Worm (Caenorhabditis elegans) whole organism, young adult: ENCODE measurements around the gene Y54G2A.50.
A peak's percentile ranks its signal among the peaks of the same experiment; 100 is the strongest.

Experiments used
- B0035.1 ChIP-seq: sonication (generic microtip); optimal IDR thresholded peaks from 2 replicates; lab custom pipeline; 2016; ENCODE audit warnings: missing genetic modification characterization, mild to moderate bottlenecking, missing compliant biosample characterization, missing genotype, missing genetic modification reagents
- D2030.7 ChIP-seq: fragments of 200-800 bp; sonication (Bioruptor generic); IDR thresholded peaks from 2 replicates; pipeline ENCODE4 v1.3.6; 2022; ENCODE audit warnings: missing genetic modification reagents, missing genetic modification characterization, missing compliant biosample characterization
- F55B11.4 ChIP-seq: sonication (generic microtip); optimal IDR thresholded peaks from 2 replicates; lab custom pipeline; 2016; ENCODE audit warnings: missing compliant biosample characterization, missing genetic modification characterization, borderline replicate concordance; ENCODE audit not compliant: insufficient read depth
- F57A8.1 ChIP-seq: fragments of 200-800 bp; sonication (Bioruptor generic); optimal IDR thresholded peaks from 2 replicates; lab custom pipeline; 2018; ENCODE audit warnings: mild to moderate bottlenecking, missing genetic modification characterization, moderate library complexity, missing compliant biosample characterization
- K12H6.12 ChIP-seq: fragments of 200-800 bp; sonication (Bioruptor generic); optimal IDR thresholded peaks from 2 replicates; lab custom pipeline; 2018; ENCODE audit warnings: mild to moderate bottlenecking, missing genetic modification characterization, missing compliant biosample characterization
- T07F8.4 ChIP-seq: sonication (generic microtip); optimal IDR thresholded peaks from 2 replicates; lab custom pipeline; 2016; ENCODE audit warnings: mild to moderate bottlenecking, missing genetic modification characterization, moderate library complexity, missing compliant biosample characterization
- T26A5.8 ChIP-seq: sonication (generic microtip); optimal IDR thresholded peaks from 2 replicates; lab custom pipeline; 2016; ENCODE audit warnings: missing genetic modification characterization, missing compliant biosample characterization
- Y53F4B.3 ChIP-seq: fragments of 200-800 bp; sonication (Bioruptor generic); IDR thresholded peaks from 2 replicates; pipeline ENCODE4 v1.3.6; 2022; ENCODE audit warnings: missing genetic modification reagents, missing genetic modification characterization, missing compliant biosample characterization
- Y53G8AR.9 ChIP-seq: fragments of 200-800 bp; sonication (Bioruptor generic); conservative IDR thresholded peaks from 2 replicates; pipeline ENCODE4 v1.3.6; 2022; ENCODE audit warnings: missing genetic modification reagents, missing genetic modification characterization, missing compliant biosample characterization
- Y95B8A.8 ChIP-seq: fragments of 200-800 bp; sonication (Bioruptor generic); IDR thresholded peaks from 2 replicates; pipeline ENCODE4 v1.3.6; 2022; ENCODE audit warnings: missing genetic modification reagents, missing genetic modification characterization, missing compliant biosample characterization
- ama-1 ChIP-seq, 3 experiments: fragments of 150-350 bp in 1 of 3; sonication (generic microtip) in 2 of 3; optimal IDR thresholded peaks; 2 replicates each; lab custom pipeline; 2014 to 2018; ENCODE audit warnings: missing biosample characterization in 2 of 3, missing genetic modification characterization in 2 of 3, missing genetic modification reagents in 2 of 3
- athp-1 ChIP-seq: sonication (generic microtip); optimal IDR thresholded peaks from 2 replicates; lab custom pipeline; 2017; ENCODE audit warnings: mild to moderate bottlenecking, missing genetic modification characterization, missing compliant biosample characterization
- attf-5 ChIP-seq: fragments of 200-800 bp; sonication (Bioruptor generic); optimal IDR thresholded peaks from 2 replicates; lab custom pipeline; 2018; ENCODE audit warnings: mild to moderate bottlenecking, missing genetic modification characterization, missing compliant biosample characterization
- attf-6 ChIP-seq: fragments of 200-800 bp; sonication (Bioruptor generic); IDR thresholded peaks from 2 replicates; pipeline ENCODE4 v1.3.6; 2022; ENCODE audit warnings: missing genetic modification reagents, missing genetic modification characterization, missing compliant biosample characterization
- chd-7 ChIP-seq: sonication (generic microtip); optimal IDR thresholded peaks from 2 replicates; lab custom pipeline; 2016; ENCODE audit warnings: mild to moderate bottlenecking, missing genetic modification characterization, moderate library complexity, missing compliant biosample characterization
- efl-1 ChIP-seq: fragments of 150-350 bp; optimal IDR thresholded peaks from 2 replicates; lab custom pipeline; 2014; ENCODE audit warnings: missing biosample characterization, missing genetic modification reagents, missing genetic modification characterization
- egl-18 ChIP-seq: fragments of 200-800 bp; sonication (Bioruptor generic); IDR thresholded peaks from 2 replicates; pipeline ENCODE4 v1.3.6; 2022; ENCODE audit warnings: missing genetic modification reagents, missing genetic modification characterization, missing compliant biosample characterization
- gei-17 ChIP-seq: fragments of 200-800 bp; sonication (Bioruptor generic); optimal IDR thresholded peaks from 2 replicates; lab custom pipeline; 2018; ENCODE audit warnings: mild to moderate bottlenecking, missing genetic modification characterization, missing compliant biosample characterization
- hmg-1.2 ChIP-seq: fragments of 200-800 bp; sonication (Bioruptor generic); IDR thresholded peaks from 2 replicates; pipeline ENCODE4 v1.3.6; 2022; ENCODE audit warnings: missing genetic modification reagents, missing genetic modification characterization, missing compliant biosample characterization
- lag-1 ChIP-seq: fragments of 200-800 bp; sonication (Bioruptor generic); IDR thresholded peaks from 2 replicates; pipeline ENCODE4 v1.3.6; 2022; ENCODE audit warnings: missing genetic modification reagents, missing genetic modification characterization, missing compliant biosample characterization
- let-526 ChIP-seq: fragments of 200-800 bp; sonication (Bioruptor generic); IDR thresholded peaks from 2 replicates; pipeline ENCODE4 v1.3.6; 2022; ENCODE audit warnings: missing genetic modification reagents, missing genetic modification characterization, missing compliant biosample characterization
- let-607 ChIP-seq, 2 experiments: fragments of 200-800 bp in 1 of 2; sonication (Bioruptor generic) in 1 of 2; sonication (generic microtip) in 1 of 2; optimal IDR thresholded peaks; 2 replicates each; lab custom pipeline; 2016 to 2018; ENCODE audit warnings: mild to moderate bottlenecking in 2 of 2, missing compliant biosample characterization in 2 of 2, missing genetic modification characterization in 2 of 2, moderate library complexity in 2 of 2, missing genotype in 1 of 2
- lin-26 ChIP-seq: fragments of 200-800 bp; sonication (Bioruptor generic); IDR thresholded peaks from 2 replicates; pipeline ENCODE4 v1.3.6; 2022; ENCODE audit warnings: missing genetic modification reagents, missing genetic modification characterization, missing compliant biosample characterization
- lin-35 ChIP-seq, 3 experiments: fragments of 150-350 bp in 2 of 3; sonication (generic microtip) in 1 of 3; optimal IDR thresholded peaks; 2 replicates each; lab custom pipeline; 2014 to 2018; ENCODE audit warnings: missing biosample characterization in 3 of 3, missing genetic modification characterization in 3 of 3, missing genetic modification reagents in 3 of 3
- lin-40 ChIP-seq: sonication (generic microtip); optimal IDR thresholded peaks from 2 replicates; lab custom pipeline; 2016; ENCODE audit warnings: missing genetic modification characterization, mild to moderate bottlenecking, missing compliant biosample characterization, missing genotype, missing genetic modification reagents
- lsy-27 ChIP-seq: sonication (generic microtip); optimal IDR thresholded peaks from 2 replicates; lab custom pipeline; 2017; ENCODE audit warnings: missing genetic modification characterization, mild to moderate bottlenecking, missing compliant biosample characterization, antibody characterized with exemption, missing genotype, borderline replicate concordance; ENCODE audit not compliant: insufficient read depth
- madf-10 ChIP-seq: sonication (generic microtip); optimal IDR thresholded peaks from 2 replicates; lab custom pipeline; 2016; ENCODE audit warnings: mild to moderate bottlenecking, missing genetic modification characterization, missing compliant biosample characterization
- mcd-1 ChIP-seq: fragments of 200-800 bp; sonication (Bioruptor generic); IDR thresholded peaks from 2 replicates; pipeline ENCODE4 v1.3.6; 2022; ENCODE audit warnings: missing genetic modification reagents, missing genetic modification characterization, missing compliant biosample characterization
- nfya-1 ChIP-seq: sonication (generic microtip); optimal IDR thresholded peaks from 2 replicates; lab custom pipeline; 2017; ENCODE audit warnings: antibody characterized with exemption, missing compliant biosample characterization, missing genetic modification characterization, borderline replicate concordance; ENCODE audit not compliant: insufficient read depth
- rec-8 ChIP-seq, 2 experiments: sonication (generic microtip); optimal IDR thresholded peaks; 2 replicates each; lab custom pipeline; 2016; ENCODE audit warnings: mild to moderate bottlenecking in 2 of 2, missing genetic modification characterization in 2 of 2, missing genetic modification reagents in 2 of 2, missing genotype in 2 of 2, missing biosample characterization in 1 of 2, missing compliant biosample characterization in 1 of 2, moderate library complexity in 1 of 2
- sea-2 ChIP-seq: fragments of 200-800 bp; sonication (Bioruptor generic); IDR thresholded peaks from 2 replicates; pipeline ENCODE4 v1.3.6; 2022; ENCODE audit warnings: missing genetic modification characterization, missing compliant biosample characterization
- snpc-1.1 ChIP-seq: sonication (generic microtip); optimal IDR thresholded peaks from 2 replicates; lab custom pipeline; 2017; ENCODE audit warnings: missing genetic modification characterization, mild to moderate bottlenecking, missing compliant biosample characterization, antibody characterized with exemption, moderate library complexity, missing genotype, missing genetic modification reagents; ENCODE audit not compliant: insufficient read depth
- snpc-3.4 ChIP-seq: sonication (generic microtip); optimal IDR thresholded peaks from 2 replicates; lab custom pipeline; 2017; ENCODE audit warnings: missing genetic modification characterization, mild to moderate bottlenecking, missing compliant biosample characterization, antibody characterized with exemption, moderate library complexity, missing genotype, missing genetic modification reagents
- sptf-2 ChIP-seq: fragments of 200-800 bp; sonication (Bioruptor generic); optimal IDR thresholded peaks from 2 replicates; lab custom pipeline; 2018; ENCODE audit warnings: mild to moderate bottlenecking, missing genetic modification characterization, missing compliant biosample characterization
- tlf-1 ChIP-seq: fragments of 200-800 bp; sonication (Bioruptor generic); optimal IDR thresholded peaks from 2 replicates; lab custom pipeline; 2018; ENCODE audit warnings: mild to moderate bottlenecking, missing genetic modification characterization, missing compliant biosample characterization
- ztf-26 ChIP-seq: sonication (generic microtip); optimal IDR thresholded peaks from 2 replicates; lab custom pipeline; 2017; ENCODE audit warnings: missing genetic modification characterization, missing compliant biosample characterization
- ztf-28 ChIP-seq: fragments of 200-800 bp; sonication (Bioruptor generic); IDR thresholded peaks from 2 replicates; pipeline ENCODE4 v1.3.6; 2022; ENCODE audit warnings: missing genetic modification reagents, missing genetic modification characterization, missing compliant biosample characterization
- ztf-6 ChIP-seq: fragments of 200-800 bp; sonication (Bioruptor generic); IDR thresholded peaks from 2 replicates; pipeline ENCODE4 v1.3.6; 2022; ENCODE audit warnings: missing genetic modification reagents, missing genetic modification characterization, missing compliant biosample characterization

The Y54G2A.50 gene

ce11 chrIV:2928409-2928808 lies 10.6 kb downstream of the Y54G2A.50 start, which contains the start of gene manf-1 (continued):
- TF ChIP-seq lin-35 (GFP tag; optimal IDR thresholded peaks at IDR 0.05; lab: Kevin White, UChicago) (peak in 1 of 3 experiments; percentile 71), tlf-1 (GFP tag; lab: Kevin White, UChicago) (no peak), Y95B8A.8 (GFP tag; lab: Robert Waterston, UW) (no peak), ztf-6 (GFP tag; lab: Robert Waterston, UW) (no peak), lin-26 (GFP tag; lab: Robert Waterston, UW) (no peak), nfya-1 (tag; lab: Kevin White, UChicago) (no peak), Y53G8AR.9 (peak; percentile 70; the same call in 1 of the 2 replicates), T26A5.8 (tag; lab: Kevin White, UChicago) (no peak), D2030.7 (GFP tag; lab: Robert Waterston, UW) (0 out of 2 replicates have a peak, but pooled peaks have one; percentile 9), sptf-2 (GFP tag; lab: Kevin White, UChicago) (no peak), let-607 (tag; optimal IDR thresholded peaks at IDR 0.05; lab: Kevin White, UChicago) (peak; percentile 78 to 88), snpc-1.1 (tag; lab: Kevin White, UChicago) (no peak), lag-1 (no peak), madf-10 (tag; lab: Kevin White, UChicago) (no peak), athp-1 (no peak), efl-1 (no peak), rec-8 (tag; optimal IDR thresholded peaks at IDR 0.05; lab: Kevin White, UChicago) (no peak), hmg-1.2 (GFP tag; lab: Robert Waterston, UW) (peak; percentile 45; the same call in 1 of the 2 replicates), attf-6 (GFP tag; lab: Robert Waterston, UW) (no peak), ztf-28 (no peak), ztf-26 (tag; lab: Kevin White, UChicago) (no peak), B0035.1 (tag; lab: Kevin White, UChicago) (no peak), chd-7 (no peak), K12H6.12 (tag; lab: Kevin White, UChicago) (peak; percentile 26), sea-2 (GFP tag; lab: Robert Waterston, UW) (no peak), gei-17 (no peak), lsy-27 (tag; lab: Kevin White, UChicago) (no peak), F55B11.4 (tag; lab: Kevin White, UChicago) (no peak), ama-1 (optimal IDR thresholded peaks at IDR 0.05; lab: Kevin White, UChicago) (peak; percentile 26), ama-1 (GFP tag; optimal IDR thresholded peaks at IDR 0.05; lab: Kevin White, UChicago) (no peak), lin-40 (tag; lab: Kevin White, UChicago) (peak; percentile 75), let-526 (GFP tag; lab: Robert Waterston, UW) (no peak), T07F8.4 (tag; lab: Kevin White, UChicago) (no peak), egl-18 (no peak), mcd-1 (GFP tag; lab: Robert Waterston, UW) (peak; percentile 86), snpc-3.4 (no peak), attf-5 (GFP tag; lab: Kevin White, UChicago) (peak; percentile 35), F57A8.1 (GFP tag; lab: Kevin White, UChicago) (no peak), Y53F4B.3 (GFP tag; lab: Robert Waterston, UW) (no peak)
